Fruit fly (Drosophila melanogaster): ENCODE measurements around the gene Rpn3.
A peak's percentile ranks its signal among the peaks of the same experiment; 100 is the strongest.

The Rpn3 gene

dm6 chr2L:19021278-19022220 is 30.0 kb upstream of the Rpn3 start (continued):
- peak; percentile 89 for TF ChIP-seq CG8924 (tag; optimal IDR thresholded peaks at IDR 0.05)
- TF ChIP-seq ro (GFP tag; IDR thresholded peaks at IDR 0.05), result peak; percentile 53; the same call in 1 of the 2 replicates
- TF ChIP-seq CG8281 (tag; optimal IDR thresholded peaks at IDR 0.05), result peak; percentile 39
- no peak for TF ChIP-seq luna (GFP tag; optimal IDR thresholded peaks at IDR 0.05)
- no peak for TF ChIP-seq CG7745 (tag; optimal IDR thresholded peaks at IDR 0.05)
- TF ChIP-seq CG10321 (GFP tag; IDR thresholded peaks at IDR 0.05), result no peak
- TF ChIP-seq CG8478 (optimal IDR thresholded peaks at IDR 0.05), result no peak
- peak; percentile 68 for TF ChIP-seq CG2875 (GFP tag; optimal IDR thresholded peaks at IDR 0.05)
- peak; percentile 76 for TF ChIP-seq lmd (GFP tag; IDR thresholded peaks at IDR 0.05)
- peak; percentile 16 for TF ChIP-seq CG17802 (tag; optimal IDR thresholded peaks at IDR 0.05)
- TF ChIP-seq D19B (GFP tag; optimal IDR thresholded peaks at IDR 0.05), result peak; percentile 52
- TF ChIP-seq CG4617 (GFP tag; optimal IDR thresholded peaks at IDR 0.05; ENCODE audit: borderline replicate concordance), result no peak
- peak; percentile 67 for TF ChIP-seq nau (GFP tag; optimal IDR thresholded peaks at IDR 0.05)
- no peak for TF ChIP-seq CG11398 (GFP tag; optimal IDR thresholded peaks at IDR 0.05)
- TF ChIP-seq br (optimal IDR thresholded peaks at IDR 0.05), result no peak
- peak; percentile 79 for TF ChIP-seq Xrp1 (GFP tag; IDR thresholded peaks at IDR 0.05)
- no peak for TF ChIP-seq vnd (GFP tag; IDR thresholded peaks at IDR 0.05; ENCODE audit: partially characterized antibody)
- TF ChIP-seq Nf-YB (GFP tag; optimal IDR thresholded peaks at IDR 0.05), result peak; percentile 58
- no peak for TF ChIP-seq CG7786 (GFP tag; optimal IDR thresholded peaks at IDR 0.05)
- peak; percentile 62 for TF ChIP-seq Vsx1 (GFP tag; optimal IDR thresholded peaks at IDR 0.05)
- peak in 1 of 2 experiments; percentile 44 for TF ChIP-seq insv (GFP tag; optimal IDR thresholded peaks at IDR 0.05)
- TF ChIP-seq TFAM (GFP tag; optimal IDR thresholded peaks at IDR 0.05), result no peak
- TF ChIP-seq nerfin-1 (tag; optimal IDR thresholded peaks at IDR 0.05), result peak; percentile 63
- TF ChIP-seq gfzf (GFP tag; optimal IDR thresholded peaks at IDR 0.05), result no peak
- no peak for TF ChIP-seq ab (GFP tag; optimal IDR thresholded peaks at IDR 0.05)
- TF ChIP-seq hth (optimal IDR thresholded peaks at IDR 0.05), result no peak
- TF ChIP-seq CG8359 (GFP tag; optimal IDR thresholded peaks at IDR 0.05; ENCODE audit: borderline replicate concordance), result peak; percentile 28
- TF ChIP-seq CG12219 (GFP tag; optimal IDR thresholded peaks at IDR 0.05), result peak; percentile 66
- TF ChIP-seq CG17385 (GFP tag; optimal IDR thresholded peaks at IDR 0.05), result peak; percentile 83
- TF ChIP-seq CG1233 (GFP tag; optimal IDR thresholded peaks at IDR 0.05), result peak; percentile 65
- peak; percentile 70 for TF ChIP-seq CG17328 (GFP tag; IDR thresholded peaks at IDR 0.05)
- no peak for TF ChIP-seq usp (GFP tag; optimal IDR thresholded peaks at IDR 0.05)
- no peak for TF ChIP-seq CG16813 (GFP tag; IDR thresholded peaks at IDR 0.05; ENCODE audit: partially characterized antibody)
- TF ChIP-seq ac (GFP tag; optimal IDR thresholded peaks at IDR 0.05), result no peak
- TF ChIP-seq CG13624 (GFP tag; optimal IDR thresholded peaks at IDR 0.05), result peak; percentile 4
- TF ChIP-seq zfh2 (GFP tag; optimal IDR thresholded peaks at IDR 0.05), result peak; percentile 38
- TF ChIP-seq CG33213 (GFP tag; optimal IDR thresholded peaks at IDR 0.05), result no peak
- TF ChIP-seq btn (GFP tag; optimal IDR thresholded peaks at IDR 0.05), result no peak
- TF ChIP-seq CG1602 (GFP tag; optimal IDR thresholded peaks at IDR 0.05), result peak; percentile 68
- 0 out of 3 replicates have a peak, but pooled peaks have one; percentile 12 for TF ChIP-seq CG11560 (tag; IDR thresholded peaks at IDR 0.05)
- peak; percentile 96 for TF ChIP-seq CG10543 (GFP tag; optimal IDR thresholded peaks at IDR 0.05)
- TF ChIP-seq CG2199 (GFP tag; IDR thresholded peaks at IDR 0.05), result 0 out of 3 replicates have a peak, but pooled peaks have one; percentile 43
- TF ChIP-seq lbe (GFP tag; optimal IDR thresholded peaks at IDR 0.05), result peak; percentile 65
- peak; percentile 59; the same call in 1 of the 3 replicates for TF ChIP-seq gce (GFP tag; IDR thresholded peaks at IDR 0.05)
- TF ChIP-seq Doc2 (GFP tag; IDR thresholded peaks at IDR 0.05), result no peak
- 0 out of 2 replicates have a peak, but pooled peaks have one; percentile 6 for TF ChIP-seq CG4730 (GFP tag; IDR thresholded peaks at IDR 0.05)
- no peak for TF ChIP-seq maf-S (GFP tag; optimal IDR thresholded peaks at IDR 0.05)
- no peak for TF ChIP-seq lov (optimal IDR thresholded peaks at IDR 0.05)
- no peak for TF ChIP-seq lov (GFP tag; IDR thresholded peaks at IDR 0.05)
